Worm (Caenorhabditis elegans) whole organism, L4/young adult: ENCODE measurements around the gene Y38F2AR.10.

Experiments used
- W03F9.2 ChIP-seq: fragments of 150-350 bp; optimal IDR thresholded peaks from 2 replicates; lab custom pipeline; 2014; ENCODE audit warnings: missing biosample characterization, missing genetic modification characterization
- dao-5 ChIP-seq: sonication (generic microtip); optimal IDR thresholded peaks from 2 replicates; lab custom pipeline; 2016; ENCODE audit warnings: missing genotype, missing genetic modification characterization, moderate library complexity, missing compliant biosample characterization
- him-1 ChIP-seq: sonication (generic microtip); optimal IDR thresholded peaks from 2 replicates; lab custom pipeline; 2016; ENCODE audit warnings: missing genotype, missing genetic modification reagents, missing genetic modification characterization, missing compliant biosample characterization

DNA sequence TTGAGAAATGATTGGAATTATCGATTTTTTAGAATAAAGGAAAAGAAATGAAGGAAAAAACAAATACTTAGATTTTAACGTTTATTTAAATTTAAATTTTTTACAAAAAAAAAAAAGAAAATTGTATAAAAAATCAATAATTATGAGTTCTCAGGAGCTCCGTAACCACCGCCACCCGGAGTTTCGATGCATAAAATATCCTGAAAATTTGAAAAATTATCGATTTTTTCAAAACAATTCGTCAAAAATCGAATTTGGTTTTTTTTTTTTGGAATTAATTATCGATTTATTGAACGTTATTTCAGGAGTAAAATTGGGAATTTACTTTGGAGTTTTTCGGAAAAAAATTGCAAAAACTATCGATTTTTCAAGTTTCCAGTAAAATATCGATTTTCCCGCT, at the start of gene Y38F2AR.10:
- TF ChIP-seq him-1 (tag; lab: Kevin White, UChicago) (no peak), W03F9.2 (tag; lab: Kevin White, UChicago) (no peak), dao-5 (tag; lab: Kevin White, UChicago) (no peak)
